Worm (Caenorhabditis elegans) whole organism, young adult: ENCODE results near the gene clec-78.

Source experiments
- B0019.2 ChIP-seq: fragments of 200-800 bp; sonication (Bioruptor generic); conservative IDR thresholded peaks from 2 replicates; pipeline ENCODE4 v1.3.6; 2022; ENCODE audit warnings: missing genetic modification reagents, missing genetic modification characterization, missing compliant biosample characterization
- B0035.1 ChIP-seq: sonication (generic microtip); optimal IDR thresholded peaks from 2 replicates; lab custom pipeline; 2016; ENCODE audit warnings: missing genetic modification characterization, mild to moderate bottlenecking, missing compliant biosample characterization, missing genotype, missing genetic modification reagents
- D2030.7 ChIP-seq: fragments of 200-800 bp; sonication (Bioruptor generic); IDR thresholded peaks from 2 replicates; pipeline ENCODE4 v1.3.6; 2022; ENCODE audit warnings: missing genetic modification reagents, missing genetic modification characterization, missing compliant biosample characterization
- F22D6.2 ChIP-seq: sonication (generic microtip); optimal IDR thresholded peaks from 2 replicates; lab custom pipeline; 2016; ENCODE audit warnings: mild to moderate bottlenecking, missing genetic modification characterization, missing compliant biosample characterization
- F37B4.10 ChIP-seq: fragments of 200-800 bp; sonication (Bioruptor generic); IDR thresholded peaks from 2 replicates; pipeline ENCODE4 v1.3.6; 2022; ENCODE audit warnings: missing genetic modification characterization, missing compliant biosample characterization
- K11D2.4 ChIP-seq: fragments of 200-800 bp; sonication (Bioruptor generic); IDR thresholded peaks from 2 replicates; pipeline ENCODE4 v1.3.6; 2022; ENCODE audit warnings: missing genetic modification reagents, missing genetic modification characterization, missing compliant biosample characterization
- K12H6.12 ChIP-seq: fragments of 200-800 bp; sonication (Bioruptor generic); optimal IDR thresholded peaks from 2 replicates; lab custom pipeline; 2018; ENCODE audit warnings: mild to moderate bottlenecking, missing genetic modification characterization, missing compliant biosample characterization
- Y53F4B.3 ChIP-seq: fragments of 200-800 bp; sonication (Bioruptor generic); IDR thresholded peaks from 2 replicates; pipeline ENCODE4 v1.3.6; 2022; ENCODE audit warnings: missing genetic modification reagents, missing genetic modification characterization, missing compliant biosample characterization
- Y95B8A.8 ChIP-seq: fragments of 200-800 bp; sonication (Bioruptor generic); IDR thresholded peaks from 2 replicates; pipeline ENCODE4 v1.3.6; 2022; ENCODE audit warnings: missing genetic modification reagents, missing genetic modification characterization, missing compliant biosample characterization
- ZK185.1 ChIP-seq: sonication (generic microtip); optimal IDR thresholded peaks from 2 replicates; lab custom pipeline; 2016; ENCODE audit warnings: mild to moderate bottlenecking, missing genetic modification characterization, missing compliant biosample characterization; ENCODE audit not compliant: poor library complexity, severe bottlenecking
- aptf-3 ChIP-seq: fragments of 200-800 bp; sonication (Bioruptor generic); IDR thresholded peaks from 2 replicates; pipeline ENCODE4 v1.3.6; 2022; ENCODE audit warnings: missing genetic modification characterization, missing compliant biosample characterization
- athp-1 ChIP-seq: sonication (generic microtip); optimal IDR thresholded peaks from 2 replicates; lab custom pipeline; 2017; ENCODE audit warnings: mild to moderate bottlenecking, missing genetic modification characterization, missing compliant biosample characterization
- attf-5 ChIP-seq: fragments of 200-800 bp; sonication (Bioruptor generic); optimal IDR thresholded peaks from 2 replicates; lab custom pipeline; 2018; ENCODE audit warnings: mild to moderate bottlenecking, missing genetic modification characterization, missing compliant biosample characterization
- attf-6 ChIP-seq: fragments of 200-800 bp; sonication (Bioruptor generic); IDR thresholded peaks from 2 replicates; pipeline ENCODE4 v1.3.6; 2022; ENCODE audit warnings: missing genetic modification reagents, missing genetic modification characterization, missing compliant biosample characterization
- cebp-1 ChIP-seq, 2 experiments: fragments of 200-800 bp in 1 of 2; sonication (Bioruptor generic) in 1 of 2; sonication (generic microtip) in 1 of 2; IDR thresholded peaks in 1 of 2; optimal IDR thresholded peaks in 1 of 2; 2 replicates each; pipeline versions ENCODE4 v1.3.6 to Lab custom; 2017 to 2022; ENCODE audit warnings: missing compliant biosample characterization in 2 of 2, missing genetic modification characterization in 2 of 2, mild to moderate bottlenecking in 1 of 2, missing genetic modification reagents in 1 of 2, moderate library complexity in 1 of 2
- ceh-100 ChIP-seq: fragments of 200-800 bp; sonication (Bioruptor generic); IDR thresholded peaks from 2 replicates; pipeline ENCODE4 v1.3.6; 2022; ENCODE audit warnings: missing genetic modification reagents, missing genetic modification characterization, missing compliant biosample characterization
- ceh-40 ChIP-seq: fragments of 200-800 bp; sonication (Bioruptor generic); IDR thresholded peaks from 2 replicates; pipeline ENCODE4 v1.3.6; 2022; ENCODE audit warnings: missing genetic modification characterization, missing compliant biosample characterization
- ceh-58 ChIP-seq: fragments of 200-800 bp; sonication (Bioruptor generic); IDR thresholded peaks from 2 replicates; pipeline ENCODE4 v1.3.6; 2022; ENCODE audit warnings: missing genetic modification characterization, missing compliant biosample characterization
- ceh-79 ChIP-seq: sonication (generic microtip); optimal IDR thresholded peaks from 2 replicates; lab custom pipeline; 2017; ENCODE audit warnings: mild to moderate bottlenecking, missing genetic modification characterization, missing compliant biosample characterization
- chd-7 ChIP-seq: sonication (generic microtip); optimal IDR thresholded peaks from 2 replicates; lab custom pipeline; 2016; ENCODE audit warnings: mild to moderate bottlenecking, missing genetic modification characterization, moderate library complexity, missing compliant biosample characterization
- dox-1 ChIP-seq: fragments of 200-800 bp; sonication (Bioruptor generic); IDR thresholded peaks from 2 replicates; pipeline ENCODE4 v1.3.6; 2022; ENCODE audit warnings: missing genetic modification reagents, missing genetic modification characterization, missing compliant biosample characterization
- egrh-3 ChIP-seq: fragments of 200-800 bp; sonication (Bioruptor generic); IDR thresholded peaks from 2 replicates; pipeline ENCODE4 v1.3.6; 2022; ENCODE audit warnings: missing genetic modification reagents, missing genetic modification characterization, missing compliant biosample characterization
- ets-4 ChIP-seq: fragments of 200-800 bp; sonication (Bioruptor generic); optimal IDR thresholded peaks from 2 replicates; lab custom pipeline; 2018; ENCODE audit warnings: mild to moderate bottlenecking, missing genetic modification characterization, missing compliant biosample characterization
- fkh-3 ChIP-seq: sonication (generic microtip); optimal IDR thresholded peaks from 2 replicates; lab custom pipeline; 2016; ENCODE audit warnings: mild to moderate bottlenecking, missing genetic modification characterization, missing compliant biosample characterization
- hmg-20 ChIP-seq: fragments of 200-800 bp; sonication (Bioruptor generic); IDR thresholded peaks from 2 replicates; pipeline ENCODE4 v1.3.6; 2022; ENCODE audit warnings: missing genetic modification reagents, missing genetic modification characterization, missing compliant biosample characterization
- lin-26 ChIP-seq: fragments of 200-800 bp; sonication (Bioruptor generic); IDR thresholded peaks from 2 replicates; pipeline ENCODE4 v1.3.6; 2022; ENCODE audit warnings: missing genetic modification reagents, missing genetic modification characterization, missing compliant biosample characterization
- lin-40 ChIP-seq: sonication (generic microtip); optimal IDR thresholded peaks from 2 replicates; lab custom pipeline; 2016; ENCODE audit warnings: missing genetic modification characterization, mild to moderate bottlenecking, missing compliant biosample characterization, missing genotype, missing genetic modification reagents
- lin-54 ChIP-seq: fragments of 200-800 bp; sonication (Bioruptor generic); optimal IDR thresholded peaks from 2 replicates; lab custom pipeline; 2018; ENCODE audit warnings: mild to moderate bottlenecking, missing genetic modification characterization, missing compliant biosample characterization
- mcd-1 ChIP-seq: fragments of 200-800 bp; sonication (Bioruptor generic); IDR thresholded peaks from 2 replicates; pipeline ENCODE4 v1.3.6; 2022; ENCODE audit warnings: missing genetic modification reagents, missing genetic modification characterization, missing compliant biosample characterization
- mxl-1 ChIP-seq: sonication (generic microtip); optimal IDR thresholded peaks from 2 replicates; lab custom pipeline; 2016; ENCODE audit warnings: missing genetic modification characterization, missing compliant biosample characterization
- nfyb-1 ChIP-seq: fragments of 200-800 bp; sonication (Bioruptor generic); IDR thresholded peaks from 2 replicates; pipeline ENCODE4 v1.3.6; 2022; ENCODE audit warnings: missing genetic modification reagents, missing genetic modification characterization, missing compliant biosample characterization
- nhr-27 ChIP-seq: fragments of 200-800 bp; sonication (Bioruptor generic); optimal IDR thresholded peaks from 2 replicates; lab custom pipeline; 2018; ENCODE audit warnings: mild to moderate bottlenecking, missing genetic modification characterization, moderate library complexity, missing compliant biosample characterization
- nhr-80 ChIP-seq: sonication (generic microtip); optimal IDR thresholded peaks from 2 replicates; lab custom pipeline; 2016; ENCODE audit warnings: missing genetic modification characterization, missing compliant biosample characterization
- rec-8 ChIP-seq, 2 experiments: sonication (generic microtip); optimal IDR thresholded peaks; 2 replicates each; lab custom pipeline; 2016; ENCODE audit warnings: mild to moderate bottlenecking in 2 of 2, missing genetic modification characterization in 2 of 2, missing genetic modification reagents in 2 of 2, missing genotype in 2 of 2, missing biosample characterization in 1 of 2, missing compliant biosample characterization in 1 of 2, moderate library complexity in 1 of 2
- snpc-1.3 ChIP-seq: sonication (generic microtip); optimal IDR thresholded peaks from 2 replicates; lab custom pipeline; 2017; ENCODE audit warnings: missing genetic modification characterization, mild to moderate bottlenecking, missing compliant biosample characterization, antibody characterized with exemption, moderate library complexity, missing genotype, missing genetic modification reagents; ENCODE audit not compliant: insufficient read depth
- somi-1 ChIP-seq: fragments of 200-800 bp; sonication (Bioruptor generic); optimal IDR thresholded peaks from 2 replicates; lab custom pipeline; 2018; ENCODE audit warnings: mild to moderate bottlenecking, missing genetic modification characterization, missing compliant biosample characterization
- zfh-2 ChIP-seq: fragments of 200-800 bp; sonication (Bioruptor generic); conservative IDR thresholded peaks from 2 replicates; pipeline ENCODE4 v1.3.6; 2022; ENCODE audit warnings: missing genetic modification reagents, missing genetic modification characterization, missing compliant biosample characterization
- zim-3 ChIP-seq: sonication (generic microtip); optimal IDR thresholded peaks from 2 replicates; lab custom pipeline; 2017; ENCODE audit warnings: mild to moderate bottlenecking, missing genetic modification characterization, moderate library complexity, missing compliant biosample characterization
- ztf-25 ChIP-seq: fragments of 200-800 bp; sonication (Bioruptor generic); IDR thresholded peaks from 2 replicates; pipeline ENCODE4 v1.3.6; 2022; ENCODE audit warnings: missing genetic modification reagents, missing genetic modification characterization, missing compliant biosample characterization
- ztf-28 ChIP-seq: fragments of 200-800 bp; sonication (Bioruptor generic); IDR thresholded peaks from 2 replicates; pipeline ENCODE4 v1.3.6; 2022; ENCODE audit warnings: missing genetic modification reagents, missing genetic modification characterization, missing compliant biosample characterization
- ztf-3 ChIP-seq: fragments of 200-800 bp; sonication (Bioruptor generic); optimal IDR thresholded peaks from 2 replicates; lab custom pipeline; 2018; ENCODE audit warnings: mild to moderate bottlenecking, missing genetic modification characterization, missing compliant biosample characterization

Gene clec-78

DNA sequence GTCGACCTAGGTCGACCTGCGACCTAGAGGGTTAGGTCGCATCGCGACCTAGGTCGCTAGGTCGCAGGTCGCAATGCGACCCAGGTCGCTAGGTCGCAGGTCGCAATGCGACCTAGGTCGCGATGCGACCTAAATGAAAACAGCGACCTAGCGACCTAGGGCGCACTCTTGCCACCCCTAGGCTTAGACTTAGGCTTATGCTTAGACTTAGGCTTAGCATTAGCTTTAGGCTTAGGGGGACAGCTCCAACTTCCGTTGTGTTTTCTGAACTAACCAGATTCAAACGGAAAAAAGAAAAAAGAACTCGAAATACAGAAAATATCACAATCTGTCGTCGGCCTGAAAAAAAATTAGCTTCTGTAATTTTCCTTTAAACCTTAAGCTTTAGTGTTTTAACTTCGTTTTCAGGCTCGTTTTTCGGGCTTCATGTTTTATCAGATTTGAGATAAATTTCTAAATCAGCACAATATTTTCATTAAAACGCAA is 25.5 kb downstream of the clec-78 start (continued):
- TF ChIP-seq ets-4 (GFP tag; lab: Kevin White, UChicago) (no peak), ceh-100 (GFP tag; lab: Robert Waterston, UW) (peak; percentile 33), snpc-1.3 (tag; lab: Kevin White, UChicago) (no peak), F37B4.10 (GFP tag; lab: Robert Waterston, UW) (no peak), D2030.7 (GFP tag; lab: Robert Waterston, UW) (no peak), ztf-3 (GFP tag; lab: Kevin White, UChicago) (no peak), ceh-40 (GFP tag; lab: Robert Waterston, UW) (0 out of 2 replicates have a peak, but pooled peaks have one; percentile 45), lin-40 (tag; lab: Kevin White, UChicago) (no peak), attf-6 (GFP tag; lab: Robert Waterston, UW) (0 out of 2 replicates have a peak, but pooled peaks have one; percentile 49), aptf-3 (no peak), zim-3 (tag; lab: Kevin White, UChicago) (no peak), Y95B8A.8 (GFP tag; lab: Robert Waterston, UW) (0 out of 2 replicates have a peak, but pooled peaks have one; percentile 18), lin-26 (0 out of 2 replicates have a peak, but pooled peaks have one; percentile 18), hmg-20 (no peak), F22D6.2 (no peak), nhr-27 (no peak), K12H6.12 (tag; lab: Kevin White, UChicago) (no peak), ceh-58 (no peak)

DNA sequence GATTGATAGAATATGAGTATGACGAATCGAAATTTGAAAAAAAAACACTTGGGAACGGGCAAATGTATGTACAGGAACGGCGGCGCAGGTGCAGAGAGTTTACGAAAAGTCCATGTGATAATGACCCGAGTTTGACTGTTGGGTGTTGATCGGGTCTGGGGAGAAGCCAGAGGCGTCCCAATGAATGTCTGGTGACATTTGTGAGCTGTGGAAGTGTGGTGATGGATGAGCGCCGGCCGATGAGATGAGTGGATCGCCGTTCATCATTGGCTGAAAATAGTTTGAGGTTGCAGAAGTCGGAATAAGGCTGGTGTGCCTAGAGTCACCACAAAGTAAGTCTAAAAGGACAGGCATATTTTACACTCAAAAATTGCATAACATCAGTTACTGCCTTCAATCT is 26.8 kb downstream of the clec-78 start:
- TF ChIP-seq attf-5 (GFP tag; lab: Kevin White, UChicago): no peak
- no peak for TF ChIP-seq lin-54 (GFP tag; lab: Kevin White, UChicago)
- TF ChIP-seq K11D2.4 (GFP tag; lab: Robert Waterston, UW): no peak

DNA sequence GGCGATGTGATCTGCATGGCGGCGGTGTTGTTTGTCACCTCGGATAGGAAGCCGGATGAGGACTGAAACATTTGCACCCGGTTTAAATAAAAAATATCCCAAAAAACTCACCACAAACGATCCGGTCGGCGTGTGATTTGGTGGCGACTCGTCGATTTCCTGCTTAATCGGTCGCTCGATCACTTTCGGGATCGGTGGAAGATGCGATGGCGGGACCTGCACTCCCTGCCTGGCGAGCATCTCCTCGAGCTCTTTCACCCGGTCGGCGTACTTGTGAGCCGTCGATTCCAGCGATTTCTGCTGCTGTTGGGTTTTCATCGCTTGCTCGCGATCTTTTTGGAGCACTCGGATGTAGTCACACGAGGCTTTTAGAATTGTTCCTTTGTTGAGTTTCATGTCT is 27.8 kb downstream of the clec-78 start:
- TF ChIP-seq attf-6 (GFP tag; lab: Robert Waterston, UW) (no peak), nfyb-1 (0 out of 2 replicates have a peak, but pooled peaks have one; percentile 38), zfh-2 (GFP tag; lab: Robert Waterston, UW) (peak; percentile 73), egrh-3 (GFP tag; lab: Robert Waterston, UW) (peak; percentile 43; the same call in 1 of the 2 replicates), mxl-1 (tag; lab: Kevin White, UChicago) (no peak), ceh-79 (tag; lab: Kevin White, UChicago) (no peak), B0035.1 (no peak)

DNA sequence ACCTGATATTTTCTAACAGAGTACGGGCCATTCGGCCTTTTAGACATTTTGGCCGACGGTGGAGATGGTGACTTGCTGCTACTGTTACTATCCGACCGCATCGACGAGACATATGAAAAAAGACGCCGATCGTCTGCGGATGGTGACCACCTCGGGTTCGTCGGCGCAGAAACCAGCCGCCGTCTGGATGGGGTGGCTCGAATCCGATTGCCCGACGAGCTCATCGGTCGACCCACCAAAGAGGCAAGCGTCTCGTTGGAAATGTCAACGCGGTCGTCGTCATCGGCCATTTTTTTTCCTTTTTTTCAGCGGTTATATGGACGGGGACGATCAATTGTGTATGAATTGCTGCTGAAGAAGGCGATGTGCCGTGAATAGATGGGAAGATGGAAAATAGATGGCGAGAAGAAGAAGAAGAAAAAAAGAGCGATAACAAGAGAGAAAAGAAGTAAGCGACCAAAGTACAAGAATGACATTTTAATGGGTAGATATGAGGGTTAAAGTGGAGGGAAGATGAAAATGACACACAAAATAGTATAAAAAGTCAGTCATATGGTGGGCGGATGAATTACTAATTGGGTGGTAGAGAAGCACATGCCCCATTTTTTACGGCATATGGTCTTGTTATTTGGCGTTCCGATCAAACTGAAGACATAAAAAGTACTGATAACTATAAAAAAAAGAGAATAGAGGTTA is 29.9 kb downstream of the clec-78 start:
- TF ChIP-seq chd-7 (peak; percentile 22), ZK185.1 (no peak), athp-1 (tag; lab: Kevin White, UChicago) (peak; percentile 5), cebp-1 (GFP tag; IDR thresholded peaks at IDR 0.05; lab: Robert Waterston, UW) (no peak), cebp-1 (tag; optimal IDR thresholded peaks at IDR 0.05; lab: Kevin White, UChicago) (peak; percentile 1), ztf-28 (GFP tag; lab: Robert Waterston, UW) (no peak), egrh-3 (GFP tag; lab: Robert Waterston, UW) (peak; percentile 32; the same call in 1 of the 2 replicates), zfh-2 (GFP tag; lab: Robert Waterston, UW) (peak; percentile 86), ztf-25 (GFP tag; lab: Robert Waterston, UW) (no peak), somi-1 (GFP tag; lab: Kevin White, UChicago) (peak; percentile 35), fkh-3 (tag; lab: Kevin White, UChicago) (no peak), mcd-1 (GFP tag; lab: Robert Waterston, UW) (0 out of 2 replicates have a peak, but pooled peaks have one; percentile 6), F37B4.10 (GFP tag; lab: Robert Waterston, UW) (0 out of 2 replicates have a peak, but pooled peaks have one; percentile 37), nhr-80 (tag; lab: Kevin White, UChicago) (peak; percentile 50), dox-1 (GFP tag; lab: Robert Waterston, UW) (no peak), rec-8 (tag; optimal IDR thresholded peaks at IDR 0.05; lab: Kevin White, UChicago) (no peak), attf-5 (GFP tag; lab: Kevin White, UChicago) (no peak), Y53F4B.3 (no peak), B0019.2 (GFP tag; lab: Robert Waterston, UW) (no peak)
- TF ChIP-seq, all 124 proteins: peak for 9
